Worm (Caenorhabditis elegans) whole organism, L4/young adult: ENCODE results near the gene spcs-2.

Experiments used
- dao-5 ChIP-seq: sonication (generic microtip); optimal IDR thresholded peaks from 2 replicates; lab custom pipeline; 2016; ENCODE audit warnings: missing genotype, missing genetic modification characterization, moderate library complexity, missing compliant biosample characterization
- him-1 ChIP-seq: sonication (generic microtip); optimal IDR thresholded peaks from 2 replicates; lab custom pipeline; 2016; ENCODE audit warnings: missing genotype, missing genetic modification reagents, missing genetic modification characterization, missing compliant biosample characterization

DNA sequence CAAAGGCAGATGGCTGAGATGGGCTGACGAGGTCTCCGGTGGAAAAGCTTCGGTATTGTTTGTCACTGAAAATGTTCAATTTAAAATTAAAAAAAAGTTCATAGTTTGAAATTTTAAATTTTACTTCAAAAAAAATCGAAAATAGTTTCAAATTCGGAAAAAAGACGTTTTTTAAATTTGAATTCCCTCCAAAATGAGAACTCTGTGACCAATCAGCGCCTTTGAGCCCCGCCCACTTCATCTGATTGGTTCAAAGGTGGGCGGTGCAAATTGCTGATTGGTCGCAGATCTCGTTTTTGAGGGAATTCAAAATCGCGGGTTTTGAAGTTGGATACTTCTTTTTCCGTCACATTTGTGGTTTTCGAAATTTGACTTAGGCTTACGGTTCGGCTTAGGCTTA is 36.5 kb upstream of the spcs-2 start:
- no peak for TF ChIP-seq him-1 (tag; lab: Kevin White, UChicago)
- TF ChIP-seq dao-5 (tag; lab: Kevin White, UChicago), result no peak
